Worm (Caenorhabditis elegans) whole organism, L4 larva: Measurements from ENCODE around the gene nsy-7.

Experiments
- F37D6.2 ChIP-seq: sonication (generic microtip); optimal IDR thresholded peaks from 2 replicates; lab custom pipeline; 2016; ENCODE audit warnings: mild to moderate bottlenecking, missing genetic modification characterization, missing compliant biosample characterization
- Y105C5A.15 ChIP-seq: fragments of 200-800 bp; sonication (Bioruptor generic); IDR thresholded peaks from 2 replicates; pipeline ENCODE4 v1.3.6; 2022; ENCODE audit warnings: missing genetic modification characterization, missing compliant biosample characterization
- ZK337.2 ChIP-seq: fragments of 200-800 bp; sonication (Bioruptor generic); IDR thresholded peaks from 2 replicates; pipeline ENCODE4 v1.3.6; 2022; ENCODE audit warnings: missing genetic modification reagents, missing genetic modification characterization, missing compliant biosample characterization
- ZK546.5 ChIP-seq, 2 experiments: sonication (generic microtip); optimal IDR thresholded peaks; 2 replicates each; lab custom pipeline; 2017; ENCODE audit warnings: missing biosample characterization in 2 of 2, missing genetic modification characterization in 2 of 2
- aha-1 ChIP-seq: fragments of 150-350 bp; peaks from one replicate; lab custom pipeline; 2014; ENCODE audit warnings: missing biosample characterization, missing genetic modification characterization
- aly-2 ChIP-seq: sonication (generic microtip); optimal IDR thresholded peaks from 2 replicates; lab custom pipeline; 2018; ENCODE audit warnings: missing biosample characterization, missing genetic modification characterization
- ama-1 ChIP-seq: fragments of 150-350 bp; optimal IDR thresholded peaks from 2 replicates; lab custom pipeline; 2014; ENCODE audit warnings: inconsistent platforms, mixed read lengths
- ceh-20 ChIP-seq: fragments of 200-800 bp; sonication (Bioruptor generic); IDR thresholded peaks from 2 replicates; pipeline ENCODE4 v1.3.6; 2022; ENCODE audit warnings: missing genetic modification reagents, missing genetic modification characterization, missing compliant biosample characterization
- ceh-28 ChIP-seq: fragments of 150-350 bp; optimal IDR thresholded peaks from 2 replicates; lab custom pipeline; 2014; ENCODE audit warnings: missing biosample characterization, missing genetic modification reagents, missing genetic modification characterization
- ceh-62 ChIP-seq: sonication (generic microtip); optimal IDR thresholded peaks from 2 replicates; lab custom pipeline; 2017; ENCODE audit warnings: missing biosample characterization, missing genetic modification characterization
- ceh-82 ChIP-seq: sonication (generic microtip); optimal IDR thresholded peaks from 2 replicates; lab custom pipeline; 2017; ENCODE audit warnings: missing biosample characterization, missing genetic modification characterization
- cey-2 ChIP-seq: sonication (generic microtip); optimal IDR thresholded peaks from 3 replicates; lab custom pipeline; 2017; ENCODE audit warnings: missing genetic modification characterization, mild to moderate bottlenecking, missing compliant biosample characterization, antibody characterized with exemption, borderline replicate concordance; ENCODE audit not compliant: insufficient read depth
- daf-12 ChIP-seq: fragments of 150-350 bp; optimal IDR thresholded peaks from 2 replicates; lab custom pipeline; 2014; ENCODE audit warnings: missing biosample characterization, missing genetic modification reagents, missing genetic modification characterization
- dmd-6 ChIP-seq: fragments of 200-800 bp; sonication (Bioruptor generic); IDR thresholded peaks from 2 replicates; pipeline ENCODE4 v1.3.6; 2022; ENCODE audit warnings: missing genetic modification reagents, missing genetic modification characterization, missing compliant biosample characterization
- dmd-8 ChIP-seq: fragments of 200-800 bp; sonication (Bioruptor generic); IDR thresholded peaks from 2 replicates; pipeline ENCODE4 v1.3.6; 2022; ENCODE audit warnings: missing genetic modification characterization, missing compliant biosample characterization
- egl-43 ChIP-seq: fragments of 200-800 bp; sonication (Bioruptor generic); IDR thresholded peaks from 2 replicates; pipeline ENCODE4 v1.3.6; 2022; ENCODE audit warnings: missing genetic modification reagents, missing genetic modification characterization, missing compliant biosample characterization
- hlh-11 ChIP-seq: fragments of 200-800 bp; sonication (Bioruptor generic); optimal IDR thresholded peaks from 2 replicates; lab custom pipeline; 2018; ENCODE audit warnings: mild to moderate bottlenecking, missing genetic modification characterization, missing compliant biosample characterization
- hlh-30 ChIP-seq: sonication (generic microtip); optimal IDR thresholded peaks from 2 replicates; lab custom pipeline; 2017; ENCODE audit warnings: antibody characterized with exemption, mild to moderate bottlenecking, missing genetic modification characterization, missing compliant biosample characterization; ENCODE audit not compliant: insufficient read depth
- hmg-1.1 ChIP-seq: fragments of 200-800 bp; sonication (Bioruptor generic); IDR thresholded peaks from 2 replicates; pipeline ENCODE4 v1.3.6; 2022; ENCODE audit warnings: missing genetic modification reagents, missing genetic modification characterization, missing compliant biosample characterization
- jun-1 ChIP-seq: fragments of 150-350 bp; optimal IDR thresholded peaks from 2 replicates; lab custom pipeline; 2014; ENCODE audit warnings: missing biosample characterization, missing genetic modification reagents, missing genetic modification characterization
- lim-7 ChIP-seq: fragments of 200-800 bp; sonication (Bioruptor generic); IDR thresholded peaks from 2 replicates; pipeline ENCODE4 v1.3.6; 2022; ENCODE audit warnings: missing genetic modification characterization, missing compliant biosample characterization
- lin-38 ChIP-seq: fragments of 200-800 bp; sonication (Bioruptor generic); IDR thresholded peaks from 2 replicates; pipeline ENCODE4 v1.3.6; 2022; ENCODE audit warnings: missing genetic modification reagents, missing genetic modification characterization, missing compliant biosample characterization
- lsy-2 ChIP-seq, 2 experiments: fragments of 150-350 bp in 1 of 2; sonication (generic microtip) in 1 of 2; optimal IDR thresholded peaks; 2 replicates each; lab custom pipeline; 2014 to 2017; ENCODE audit warnings: missing biosample characterization in 2 of 2, missing genetic modification characterization in 2 of 2
- mdl-1 ChIP-seq, 2 experiments: fragments of 150-350 bp in 1 of 2; sonication (generic microtip) in 1 of 2; optimal IDR thresholded peaks; 2 replicates each; lab custom pipeline; 2014 to 2017; ENCODE audit warnings: missing biosample characterization in 2 of 2, missing genetic modification characterization in 2 of 2
- mdt-29 ChIP-seq: fragments of 200-800 bp; sonication (Bioruptor generic); IDR thresholded peaks from 2 replicates; pipeline ENCODE4 v1.3.6; 2022; ENCODE audit warnings: missing genetic modification reagents, missing genetic modification characterization, missing compliant biosample characterization
- mep-1 ChIP-seq: fragments of 150-350 bp; sonication (generic microtip); optimal IDR thresholded peaks from 3 replicates; lab custom pipeline; 2014; ENCODE audit warnings: missing biosample characterization, missing genetic modification characterization
- mes-2 ChIP-seq: sonication (generic microtip); optimal IDR thresholded peaks from 2 replicates; lab custom pipeline; 2016; ENCODE audit warnings: missing genotype, mild to moderate bottlenecking, missing genetic modification characterization, missing compliant biosample characterization; ENCODE audit not compliant: poor library complexity, severe bottlenecking
- mxl-3 ChIP-seq: fragments of 200-800 bp; sonication (Bioruptor generic); optimal IDR thresholded peaks from 2 replicates; lab custom pipeline; 2018; ENCODE audit warnings: mild to moderate bottlenecking, missing genetic modification characterization, missing compliant biosample characterization
- nhr-102 ChIP-seq: sonication (generic microtip); optimal IDR thresholded peaks from 2 replicates; lab custom pipeline; 2016; ENCODE audit warnings: mild to moderate bottlenecking, missing genetic modification characterization, moderate library complexity, missing compliant biosample characterization
- nhr-28 ChIP-seq: fragments of 150-350 bp; optimal IDR thresholded peaks from 2 replicates; lab custom pipeline; 2014; ENCODE audit warnings: missing biosample characterization, missing genetic modification characterization
- nhr-48 ChIP-seq: sonication (generic microtip); optimal IDR thresholded peaks from 2 replicates; lab custom pipeline; 2016; ENCODE audit warnings: mild to moderate bottlenecking, missing genetic modification characterization, missing compliant biosample characterization
- pha-4 ChIP-seq, 2 experiments: fragments of 150-350 bp in 1 of 2; fragments of 200-800 bp in 1 of 2; sonication (Bioruptor generic) in 1 of 2; IDR thresholded peaks in 1 of 2; optimal IDR thresholded peaks in 1 of 2; 2 replicates each; pipeline versions ENCODE4 v1.3.6 to Lab custom; 2014 to 2022; ENCODE audit warnings: missing genetic modification characterization in 2 of 2, missing genetic modification reagents in 2 of 2, missing biosample characterization in 1 of 2, missing compliant biosample characterization in 1 of 2
- rbr-2 ChIP-seq: sonication (generic microtip); optimal IDR thresholded peaks from 2 replicates; lab custom pipeline; 2016; ENCODE audit warnings: missing genotype, missing genetic modification characterization, missing compliant biosample characterization
- sdz-12 ChIP-seq: fragments of 200-800 bp; sonication (Bioruptor generic); optimal IDR thresholded peaks from 2 replicates; lab custom pipeline; 2018; ENCODE audit warnings: mild to moderate bottlenecking, missing genetic modification characterization, missing compliant biosample characterization
- set-16 ChIP-seq: fragments of 200-800 bp; sonication (Bioruptor generic); IDR thresholded peaks from 2 replicates; pipeline ENCODE4 v1.3.6; 2022; ENCODE audit warnings: missing genetic modification reagents, missing genetic modification characterization, missing compliant biosample characterization
- skn-1 ChIP-seq: fragments of 150-350 bp; optimal IDR thresholded peaks from 2 replicates; lab custom pipeline; 2014; ENCODE audit warnings: missing biosample characterization, missing genetic modification characterization
- snpc-1.2 ChIP-seq: fragments of 200-800 bp; sonication (Bioruptor generic); IDR thresholded peaks from 2 replicates; pipeline ENCODE4 v1.3.6; 2022; ENCODE audit warnings: missing genetic modification reagents, missing genetic modification characterization, missing compliant biosample characterization
- spr-1 ChIP-seq: sonication (generic microtip); optimal IDR thresholded peaks from 2 replicates; lab custom pipeline; 2016; ENCODE audit warnings: mild to moderate bottlenecking, missing genetic modification characterization, missing compliant biosample characterization
- spr-3 ChIP-seq: fragments of 200-800 bp; sonication (Bioruptor generic); optimal IDR thresholded peaks from 2 replicates; lab custom pipeline; 2018; ENCODE audit warnings: mild to moderate bottlenecking, missing genetic modification characterization, missing compliant biosample characterization
- tra-1 ChIP-seq: fragments of 200-800 bp; sonication (Bioruptor generic); IDR thresholded peaks from 2 replicates; pipeline ENCODE4 v1.3.6; 2022; ENCODE audit warnings: missing genetic modification reagents, missing genetic modification characterization, missing compliant biosample characterization
- unc-130 ChIP-seq: sonication (generic microtip); optimal IDR thresholded peaks from 2 replicates; lab custom pipeline; 2016; ENCODE audit warnings: missing genetic modification reagents, missing genetic modification characterization, missing compliant biosample characterization
- unc-62 ChIP-seq, 3 experiments: fragments of 150-350 bp in 1 of 3; sonication (generic microtip); optimal IDR thresholded peaks in 2 of 3; peaks in 1 of 3; 1 replicate in 1 of 3; 2 replicates in 2 of 3; lab custom pipeline; 2014 to 2017; ENCODE audit warnings: missing biosample characterization in 3 of 3, missing genetic modification characterization in 3 of 3, missing genetic modification reagents in 3 of 3, missing genotype in 1 of 3
- zag-1 ChIP-seq: fragments of 150-350 bp; optimal IDR thresholded peaks from 2 replicates; lab custom pipeline; 2014; ENCODE audit warnings: missing biosample characterization, missing genetic modification characterization
- ztf-11 ChIP-seq: fragments of 150-350 bp; optimal IDR thresholded peaks from 2 replicates; lab custom pipeline; 2014; ENCODE audit warnings: missing biosample characterization, missing genetic modification characterization

The nsy-7 gene

ce11 chrIV:8067745-8068144, 18.7 kb downstream of the nsy-7 start:
- TF ChIP-seq set-16 (peak; percentile 69), jun-1 (no peak), ceh-28 (tag; lab: Kevin White, UChicago) (no peak), zag-1 (tag; lab: Kevin White, UChicago) (no peak), hmg-1.1 (GFP tag; lab: Robert Waterston, UW) (peak; percentile 42; the same call in 1 of the 2 replicates), hlh-11 (tag; lab: Kevin White, UChicago) (peak; percentile 9), aly-2 (no peak), ZK337.2 (GFP tag; lab: Robert Waterston, UW) (no peak), mxl-3 (GFP tag; lab: Kevin White, UChicago) (peak; percentile 7), mes-2 (peak; percentile 49), sdz-12 (GFP tag; lab: Kevin White, UChicago) (no peak), nhr-28 (tag; lab: Kevin White, UChicago) (peak; percentile 24), mep-1 (peak; percentile 35), F37D6.2 (no peak), daf-12 (no peak), skn-1 (tag; lab: Kevin White, UChicago) (no peak), dmd-8 (GFP tag; lab: Robert Waterston, UW) (no peak), nhr-102 (tag; lab: Kevin White, UChicago) (no peak), ZK546.5 (tag; optimal IDR thresholded peaks at IDR 0.05; lab: Kevin White, UChicago) (no peak), dmd-6 (GFP tag; lab: Robert Waterston, UW) (no peak)

- TF ChIP-seq set-16: peak; percentile 36; the same call in 1 of the 2 replicates
- peak in 1 of 2 experiments; percentile 29 for TF ChIP-seq lsy-2 (tag; optimal IDR thresholded peaks at IDR 0.05; lab: Kevin White, UChicago)
- no peak for TF ChIP-seq dmd-8 (GFP tag; lab: Robert Waterston, UW)
- TF ChIP-seq mes-2: peak; percentile 24
- peak; percentile 5 for TF ChIP-seq mep-1
- TF ChIP-seq rbr-2 (tag; lab: Kevin White, UChicago): peak; percentile 54
- TF ChIP-seq hlh-30: peak; percentile 39
- TF ChIP-seq mdt-29 (GFP tag; lab: Robert Waterston, UW): no peak
- TF ChIP-seq aha-1 (tag; lab: Kevin White, UChicago): peak; percentile 63
- TF ChIP-seq egl-43 (GFP tag; lab: Robert Waterston, UW): peak; percentile 58; the same call in 1 of the 2 replicates
- peak; percentile 30; the same call in 1 of the 2 replicates for TF ChIP-seq pha-4 (GFP tag; IDR thresholded peaks at IDR 0.05; lab: Robert Waterston, UW)
- no peak for TF ChIP-seq pha-4 (tag; optimal IDR thresholded peaks at IDR 0.05; lab: Kevin White, UChicago)
- TF ChIP-seq hmg-1.1 (GFP tag; lab: Robert Waterston, UW): peak; percentile 78
- TF ChIP-seq mdl-1 (tag; optimal IDR thresholded peaks at IDR 0.05; lab: Kevin White, UChicago): peak in 1 of 2 experiments; percentile 45
- TF ChIP-seq ceh-20 (GFP tag; lab: Robert Waterston, UW): no peak
- TF ChIP-seq unc-62 (GFP tag; optimal IDR thresholded peaks at IDR 0.05 in 1 of 2; lab: Kevin White, UChicago): peak in 1 of 2 experiments; percentile 99
- no peak for TF ChIP-seq unc-62 (tag; optimal IDR thresholded peaks at IDR 0.05; lab: Kevin White, UChicago)
These were observed 19.9 kb downstream of the nsy-7 start for ce11 chrIV:8066598-8066997.

ce11 chrIV:8062359-8062758, 24.1 kb downstream of the nsy-7 start, which contains the start of gene sax-7:
Gene sax-7 (plus strand): TSS chrIV:8062659.
- TF ChIP-seq nhr-102 (tag; lab: Kevin White, UChicago) (no peak), snpc-1.2 (GFP tag; lab: Robert Waterston, UW) (no peak), cey-2 (tag; lab: Kevin White, UChicago) (no peak), spr-1 (tag; lab: Kevin White, UChicago) (no peak), ceh-62 (tag; lab: Kevin White, UChicago) (no peak), ceh-82 (no peak), hlh-11 (tag; lab: Kevin White, UChicago) (no peak), Y105C5A.15 (GFP tag; lab: Robert Waterston, UW) (no peak), rbr-2 (tag; lab: Kevin White, UChicago) (no peak), egl-43 (GFP tag; lab: Robert Waterston, UW) (no peak), dmd-6 (GFP tag; lab: Robert Waterston, UW) (no peak), lin-38 (GFP tag; lab: Robert Waterston, UW) (no peak), ztf-11 (tag; lab: Kevin White, UChicago) (no peak), spr-3 (GFP tag; lab: Kevin White, UChicago) (no peak), nhr-48 (tag; lab: Kevin White, UChicago) (no peak), mdt-29 (GFP tag; lab: Robert Waterston, UW) (no peak), ama-1 (lab: Kevin White, UChicago) (no peak), unc-130 (GFP tag; lab: Kevin White, UChicago) (no peak), lim-7 (no peak), tra-1 (GFP tag; lab: Robert Waterston, UW) (no peak)
- TF ChIP-seq, all 104 proteins: peak for 0
